Fruit fly (Drosophila melanogaster) whole organism, embryonic: ENCODE data around the gene CG10651.
A peak's percentile ranks its signal among the peaks of the same experiment; 100 is the strongest.

Experiments
- Aef1 ChIP-seq: fragments of 200-800 bp; sonication (Bioruptor generic); IDR thresholded peaks from 3 replicates; pipeline ENCODE4 v1.3.6; 2022; ENCODE audit warnings: missing biosample characterization, missing genetic modification characterization
- CG10431 ChIP-seq: fragments of 200-800 bp; sonication (Bioruptor generic); optimal IDR thresholded peaks from 3 replicates; lab custom pipeline; 2018; ENCODE audit warnings: missing biosample characterization, mild to moderate bottlenecking, missing genetic modification characterization
- CG10565 ChIP-seq: fragments of 200-800 bp; sonication (Bioruptor generic); optimal IDR thresholded peaks from 3 replicates; lab custom pipeline; 2016; ENCODE audit warnings: missing biosample characterization, mild to moderate bottlenecking, missing genetic modification characterization
- CG11247 ChIP-seq: fragments of 200-800 bp; sonication (Bioruptor generic); IDR thresholded peaks from 2 replicates; pipeline ENCODE4 v1.3.6; 2022; ENCODE audit warnings: missing biosample characterization, missing genetic modification characterization
- CG11398 ChIP-seq: fragments of 200-800 bp; sonication (Bioruptor generic); optimal IDR thresholded peaks from 2 replicates; lab custom pipeline; 2016; ENCODE audit warnings: missing biosample characterization, missing genetic modification characterization
- CG11560 ChIP-seq: fragments of 200-800 bp; sonication (Bioruptor generic); IDR thresholded peaks from 3 replicates; pipeline ENCODE4 v1.3.6; 2022; ENCODE audit warnings: missing biosample characterization, missing genetic modification characterization
- CG11696 ChIP-seq: fragments of 200-800 bp; sonication (Bioruptor generic); IDR thresholded peaks from 2 replicates; pipeline ENCODE4 v1.3.6; 2022; ENCODE audit warnings: missing biosample characterization, missing genetic modification characterization
- CG11723 ChIP-seq: fragments of 200-800 bp; sonication (Bioruptor generic); optimal IDR thresholded peaks from 2 replicates; lab custom pipeline; 2017; ENCODE audit warnings: missing biosample characterization, mild to moderate bottlenecking, missing genetic modification characterization
- CG12769 ChIP-seq: fragments of 200-800 bp; sonication (Bioruptor generic); optimal IDR thresholded peaks from 2 replicates; lab custom pipeline; 2019; ENCODE audit warnings: missing biosample characterization, mild to moderate bottlenecking, missing genetic modification characterization, moderate library complexity
- CG13775 ChIP-seq: fragments of 200-800 bp; sonication (Bioruptor generic); optimal IDR thresholded peaks from 3 replicates; lab custom pipeline; 2017; ENCODE audit warnings: missing biosample characterization, mild to moderate bottlenecking, missing genetic modification characterization
- CG15514 ChIP-seq: fragments of 200-800 bp; sonication (Bioruptor generic); optimal IDR thresholded peaks from 3 replicates; lab custom pipeline; 2017; ENCODE audit warnings: missing biosample characterization, missing genetic modification characterization, mild to moderate bottlenecking, moderate library complexity, missing genetic modification reagents
- CG17385 ChIP-seq: fragments of 200-800 bp; sonication (Bioruptor generic); optimal IDR thresholded peaks from 3 replicates; lab custom pipeline; 2018; ENCODE audit warnings: missing biosample characterization, mild to moderate bottlenecking, missing genetic modification characterization
- CG18764 ChIP-seq: fragments of 200-800 bp; sonication (Bioruptor generic); optimal IDR thresholded peaks from 3 replicates; lab custom pipeline; 2016; ENCODE audit warnings: missing biosample characterization, missing genetic modification characterization
- CG2199 ChIP-seq: fragments of 200-800 bp; sonication (Bioruptor generic); IDR thresholded peaks from 3 replicates; pipeline ENCODE4 v1.3.6; 2022; ENCODE audit warnings: missing biosample characterization, missing genetic modification characterization
- CG32772 ChIP-seq: fragments of 200-800 bp; sonication (Bioruptor generic); IDR thresholded peaks from 2 replicates; pipeline ENCODE4 v1.3.6; 2022; ENCODE audit warnings: missing biosample characterization, missing genetic modification characterization
- CG33213 ChIP-seq: fragments of 200-800 bp; sonication (Bioruptor generic); optimal IDR thresholded peaks from 3 replicates; lab custom pipeline; 2016; ENCODE audit warnings: missing biosample characterization, missing genetic modification characterization
- CG3847 ChIP-seq: fragments of 200-800 bp; sonication (Bioruptor generic); IDR thresholded peaks from 2 replicates; pipeline ENCODE4 v1.3.6; 2022; ENCODE audit warnings: missing biosample characterization, missing genetic modification characterization
- CG4424 ChIP-seq: fragments of 200-800 bp; sonication (Bioruptor generic); optimal IDR thresholded peaks from 3 replicates; lab custom pipeline; 2016; ENCODE audit warnings: missing biosample characterization, missing genetic modification characterization
- CG4617 ChIP-seq: fragments of 200-800 bp; sonication (Bioruptor generic); optimal IDR thresholded peaks from 3 replicates; lab custom pipeline; 2016; ENCODE audit warnings: missing biosample characterization, missing genetic modification characterization, borderline replicate concordance
- CG4707 ChIP-seq: fragments of 200-800 bp; sonication (Bioruptor generic); optimal IDR thresholded peaks from 2 replicates; lab custom pipeline; 2018; ENCODE audit warnings: missing biosample characterization, mild to moderate bottlenecking, missing genetic modification characterization, moderate library complexity
- CG4730 ChIP-seq: fragments of 200-800 bp; sonication (Bioruptor generic); IDR thresholded peaks from 2 replicates; pipeline ENCODE4 v1.3.6; 2022; ENCODE audit warnings: missing biosample characterization, missing genetic modification characterization
- CG6254 ChIP-seq: fragments of 200-800 bp; sonication (Bioruptor generic); optimal IDR thresholded peaks from 3 replicates; lab custom pipeline; 2017; ENCODE audit warnings: mild to moderate bottlenecking, missing biosample characterization, missing genetic modification reagents, missing genetic modification characterization
- CG6272 ChIP-seq: fragments of 200-800 bp; sonication (Bioruptor generic); IDR thresholded peaks from 2 replicates; pipeline ENCODE4 v1.3.6; 2022; ENCODE audit warnings: missing biosample characterization, missing genetic modification characterization
- CG7372 ChIP-seq: fragments of 200-800 bp; sonication (Bioruptor generic); IDR thresholded peaks from 2 replicates; pipeline ENCODE4 v1.3.6; 2022; ENCODE audit warnings: missing biosample characterization, missing genetic modification characterization
- Dbx ChIP-seq: fragments of 200-800 bp; sonication (Bioruptor generic); IDR thresholded peaks from 3 replicates; pipeline ENCODE4 v1.3.6; 2022; ENCODE audit warnings: missing biosample characterization, missing genetic modification characterization
- Deaf1 ChIP-seq: fragments of 200-800 bp; optimal IDR thresholded peaks from 3 replicates; lab custom pipeline; 2019; ENCODE audit warnings: missing biosample characterization, mild to moderate bottlenecking, missing genetic modification characterization, moderate library complexity
- Dfd ChIP-seq, 2 experiments: fragments of >200 bp; optimal IDR thresholded peaks; 2 replicates each; lab custom pipeline; 2017; ENCODE audit warnings: missing biosample characterization in 2 of 2, missing genetic modification characterization in 2 of 2
- Ets65A ChIP-seq: fragments of 200-800 bp; sonication (Bioruptor generic); peaks from one replicate; lab custom pipeline; 2016; ENCODE audit warnings: missing biosample characterization, missing genetic modification characterization
- HLHmδ ChIP-seq: fragments of 200-800 bp; sonication (Bioruptor generic); optimal IDR thresholded peaks from 2 replicates; lab custom pipeline; 2018; ENCODE audit warnings: missing biosample characterization, mild to moderate bottlenecking, missing genetic modification characterization, moderate library complexity
- MTF-1 ChIP-seq: fragments of 200-800 bp; sonication (Bioruptor generic); optimal IDR thresholded peaks from 2 replicates; lab custom pipeline; 2018; ENCODE audit warnings: missing biosample characterization, mild to moderate bottlenecking, missing genetic modification characterization, borderline replicate concordance
- PHDP ChIP-seq: fragments of 200-800 bp; sonication (Bioruptor generic); optimal IDR thresholded peaks from 3 replicates; lab custom pipeline; 2018; ENCODE audit warnings: missing biosample characterization, mild to moderate bottlenecking, missing genetic modification characterization, moderate library complexity
- Ptx1 ChIP-seq: fragments of 200-800 bp; sonication (Bioruptor generic); IDR thresholded peaks from 2 replicates; pipeline ENCODE4 v1.3.6; 2022; ENCODE audit warnings: missing biosample characterization, missing genetic modification characterization
- Six4 ChIP-seq: fragments of 200-800 bp; sonication (Bioruptor generic); optimal IDR thresholded peaks from 2 replicates; lab custom pipeline; 2016; ENCODE audit warnings: missing biosample characterization, missing genetic modification characterization
- Sox100B ChIP-seq: fragments of 200-800 bp; sonication (Bioruptor generic); optimal IDR thresholded peaks from 3 replicates; lab custom pipeline; 2018; ENCODE audit warnings: missing biosample characterization, mild to moderate bottlenecking, missing genetic modification characterization
- ap ChIP-seq: fragments of 200-800 bp; sonication (Bioruptor generic); IDR thresholded peaks from 2 replicates; pipeline ENCODE4 v1.3.6; 2022; ENCODE audit warnings: missing biosample characterization, missing genetic modification characterization
- ara ChIP-seq: fragments of 200-800 bp; sonication (Bioruptor generic); IDR thresholded peaks from 2 replicates; pipeline ENCODE4 v1.3.6; 2022; ENCODE audit warnings: missing biosample characterization, missing genetic modification characterization
- ato ChIP-seq: fragments of 200-800 bp; sonication (Bioruptor generic); IDR thresholded peaks from 2 replicates; pipeline ENCODE4 v1.3.6; 2022; ENCODE audit warnings: missing biosample characterization, missing genetic modification characterization; ENCODE audit not compliant: partially characterized antibody
- bowl ChIP-seq: fragments of 200-800 bp; sonication (Bioruptor generic); IDR thresholded peaks from 2 replicates; pipeline ENCODE4 v1.3.6; 2022; ENCODE audit warnings: missing biosample characterization, missing genetic modification characterization
- br ChIP-seq: fragments of >200 bp; optimal IDR thresholded peaks from 2 replicates; lab custom pipeline; 2017
- cwo ChIP-seq: fragments of 200-800 bp; sonication (Bioruptor generic); optimal IDR thresholded peaks from 3 replicates; lab custom pipeline; 2017; ENCODE audit warnings: missing biosample characterization, missing genetic modification characterization, mild to moderate bottlenecking, moderate library complexity, missing genetic modification reagents
- dmrt11E ChIP-seq: fragments of 200-800 bp; sonication (Bioruptor generic); optimal IDR thresholded peaks from 3 replicates; lab custom pipeline; 2018; ENCODE audit warnings: missing biosample characterization, mild to moderate bottlenecking, missing genetic modification characterization, moderate library complexity
- eve ChIP-seq, 2 experiments: fragments of >200 bp; optimal IDR thresholded peaks; 2 replicates each; lab custom pipeline; 2017; ENCODE audit warnings: missing biosample characterization in 2 of 2, missing genetic modification characterization in 2 of 2
- ftz-f1 ChIP-seq: fragments of 200-800 bp; sonication (Bioruptor generic); optimal IDR thresholded peaks from 2 replicates; lab custom pipeline; 2016; ENCODE audit warnings: missing biosample characterization, missing genetic modification characterization
- ind ChIP-seq: fragments of 200-800 bp; sonication (Bioruptor generic); optimal IDR thresholded peaks from 3 replicates; lab custom pipeline; 2016; ENCODE audit warnings: missing biosample characterization, missing genetic modification characterization
- ken ChIP-seq: fragments of 200-800 bp; sonication (Bioruptor generic); IDR thresholded peaks from 3 replicates; pipeline ENCODE4 v1.3.6; 2022; ENCODE audit warnings: missing biosample characterization, missing genetic modification characterization
- kni ChIP-seq: fragments of 200-800 bp; sonication (Bioruptor generic); optimal IDR thresholded peaks from 3 replicates; lab custom pipeline; 2017; ENCODE audit warnings: mild to moderate bottlenecking, missing biosample characterization, missing genetic modification reagents, missing genetic modification characterization
- nmo ChIP-seq: fragments of 200-800 bp; sonication (Bioruptor generic); optimal IDR thresholded peaks from 2 replicates; lab custom pipeline; 2018; ENCODE audit warnings: missing biosample characterization, mild to moderate bottlenecking, missing genetic modification characterization, moderate library complexity
- pb ChIP-seq: fragments of 200-800 bp; sonication (Bioruptor generic); optimal IDR thresholded peaks from 3 replicates; lab custom pipeline; 2016; ENCODE audit warnings: missing biosample characterization, missing genetic modification characterization
- ttk ChIP-seq: fragments of 200-800 bp; sonication (Bioruptor generic); IDR thresholded peaks from 2 replicates; pipeline ENCODE4 v2.1.2; 2022; ENCODE audit warnings: missing biosample characterization, missing genetic modification characterization
- wek ChIP-seq: fragments of 200-800 bp; sonication (Bioruptor generic); optimal IDR thresholded peaks from 3 replicates; lab custom pipeline; 2018; ENCODE audit warnings: missing biosample characterization, mild to moderate bottlenecking, missing genetic modification characterization, moderate library complexity
- z ChIP-seq: fragments of 200-800 bp; sonication (Bioruptor generic); IDR thresholded peaks from 3 replicates; pipeline ENCODE4 v1.3.6; 2022; ENCODE audit warnings: missing biosample characterization, missing genetic modification characterization
- zen2 ChIP-seq: fragments of 200-800 bp; sonication (Bioruptor generic); IDR thresholded peaks from 3 replicates; pipeline ENCODE4 v1.3.6; 2022; ENCODE audit warnings: missing biosample characterization, missing genetic modification characterization; ENCODE audit not compliant: partially characterized antibody

CG10651 gene

DNA sequence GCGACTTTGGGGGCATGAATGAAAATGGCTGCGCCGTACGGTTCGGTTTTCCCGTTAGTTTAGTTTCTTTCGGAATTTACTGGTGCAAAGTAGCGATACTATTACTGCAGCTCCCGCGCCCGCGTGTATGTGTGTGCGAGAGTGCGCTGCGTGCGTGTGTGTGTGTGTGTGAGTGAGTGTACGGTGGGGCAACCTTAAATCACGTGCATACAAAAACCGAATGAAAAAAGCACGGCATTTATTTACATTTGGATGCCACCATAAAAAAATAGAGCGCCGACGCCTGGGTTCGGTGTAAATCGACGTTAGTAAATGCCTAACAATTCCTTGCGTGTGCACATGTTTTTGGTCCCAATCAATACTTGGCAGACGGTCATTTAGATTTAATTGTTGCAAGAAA lies 37.0 kb downstream of the CG10651 start (continued):
- TF ChIP-seq cwo (GFP tag; lab: Kevin White, UChicago) (peak; percentile 54), CG13775 (no peak), wek (GFP tag; lab: Kevin White, UChicago) (no peak), CG2199 (GFP tag; lab: Robert Waterston, UW) (peak; percentile 89), CG4707 (peak; percentile 87), CG10565 (GFP tag; lab: Kevin White, UChicago) (no peak), CG11723 (GFP tag; lab: Kevin White, UChicago) (no peak), CG4424 (GFP tag; lab: Kevin White, UChicago) (no peak), bowl (GFP tag; lab: Robert Waterston, UW) (no peak), CG6272 (GFP tag; lab: Robert Waterston, UW) (no peak), eve (GFP tag; optimal IDR thresholded peaks at IDR 0.05; lab: Kevin White, UChicago) (no peak), CG7372 (GFP tag; lab: Robert Waterston, UW) (no peak), ttk (no peak), Aef1 (GFP tag; lab: Robert Waterston, UW) (no peak), Dfd (GFP tag; optimal IDR thresholded peaks at IDR 0.05; lab: Kevin White, UChicago) (peak in 1 of 2 experiments; percentile 34), CG17385 (no peak), ftz-f1 (GFP tag; lab: Kevin White, UChicago) (no peak), PHDP (no peak), CG32772 (GFP tag; lab: Robert Waterston, UW) (no peak), CG11398 (no peak), z (GFP tag; lab: Robert Waterston, UW) (0 out of 3 replicates have a peak, but pooled peaks have one; percentile 40), zen2 (GFP tag; lab: Robert Waterston, UW) (no peak; the same call in 2 of the 3 replicates), ken (no peak), br (no peak), nmo (GFP tag; lab: Kevin White, UChicago) (no peak), Dbx (GFP tag; lab: Robert Waterston, UW) (no peak), pb (GFP tag; lab: Kevin White, UChicago) (no peak), CG11247 (no peak), CG4730 (GFP tag; lab: Robert Waterston, UW) (no peak), CG18764 (no peak), ato (GFP tag; lab: Robert Waterston, UW) (0 out of 2 replicates have a peak, but pooled peaks have one; percentile 6), Six4 (GFP tag; lab: Kevin White, UChicago) (no peak), Ptx1 (GFP tag; lab: Robert Waterston, UW) (no peak), Sox100B (GFP tag; lab: Kevin White, UChicago) (no peak), ind (GFP tag; lab: Kevin White, UChicago) (no peak), kni (GFP tag; lab: Kevin White, UChicago) (peak; percentile 67), CG11560 (tag; lab: Robert Waterston, UW) (no peak), CG10431 (GFP tag; lab: Kevin White, UChicago) (no peak), CG15514 (GFP tag; lab: Kevin White, UChicago) (no peak), CG33213 (GFP tag; lab: Kevin White, UChicago) (no peak), Deaf1 (peak; percentile 63), CG6254 (GFP tag; lab: Kevin White, UChicago) (no peak), CG11696 (0 out of 2 replicates have a peak, but pooled peaks have one; percentile 11), dmrt11E (tag; lab: Kevin White, UChicago) (no peak), HLHmδ (GFP tag; lab: Kevin White, UChicago) (no peak), ara (peak; percentile 9; the same call in 1 of the 2 replicates), CG4617 (GFP tag; lab: Kevin White, UChicago) (no peak), MTF-1 (no peak), CG3847 (no peak), ap (GFP tag; lab: Robert Waterston, UW) (no peak), CG12769 (tag; lab: Kevin White, UChicago) (no peak), Ets65A (no peak)
